Fruit fly (Drosophila melanogaster): ENCODE data around the gene TotB.

The TotB gene

DNA sequence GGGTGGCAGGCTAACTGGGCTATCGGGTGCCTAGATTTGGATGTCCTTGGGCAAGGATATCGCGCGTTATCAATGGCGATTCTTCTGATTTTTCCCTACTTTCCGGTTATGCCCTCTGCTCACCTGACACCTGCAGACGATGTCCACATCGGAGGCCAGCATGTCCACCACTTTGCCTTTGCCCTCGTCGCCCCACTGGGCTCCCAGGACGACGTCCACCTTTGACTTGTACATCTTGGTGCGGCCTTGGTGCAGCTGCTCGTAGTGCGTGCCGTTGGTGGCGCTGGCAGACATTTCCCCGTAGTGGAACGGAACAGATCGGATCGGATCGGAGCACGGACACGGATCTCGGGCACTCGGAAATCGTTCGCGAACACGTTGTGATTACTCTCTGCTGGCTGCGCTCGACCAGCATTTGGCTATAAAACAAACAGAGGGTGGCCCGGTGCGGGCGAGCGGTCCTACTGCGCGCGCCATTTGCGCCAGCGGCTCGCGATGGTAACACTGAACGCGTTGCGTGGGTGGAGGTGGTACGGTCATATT lies 43.5 kb upstream of the TotB start, which contains the start of gene Adss:
TSS of gene Adss (minus strand) at position 428 of the 543 bp plus-strand sequence.
- TF ChIP-seq Hnf4 (GFP tag; optimal IDR thresholded peaks at IDR 0.05) (no peak), Hr83 (GFP tag; optimal IDR thresholded peaks at IDR 0.05; ENCODE audit: poor library complexity, severe bottlenecking) (peak; percentile 59), fru (GFP tag; optimal IDR thresholded peaks at IDR 0.05) (peak; percentile 20), Jra (GFP tag; optimal IDR thresholded peaks at IDR 0.05) (no peak), HLH106 (tag; optimal IDR thresholded peaks at IDR 0.05) (peak; percentile 42), dl (GFP tag; optimal IDR thresholded peaks at IDR 0.05; ENCODE audit: insufficient read depth in 1 of 2, partially characterized antibody in 2 of 2) (peak in 1 of 2 experiments; percentile 1), Dif (GFP tag; optimal IDR thresholded peaks at IDR 0.05; ENCODE audit: partially characterized antibody) (peak; percentile 9), OdsH (GFP tag; optimal IDR thresholded peaks at IDR 0.05) (no peak), Mio (GFP tag; optimal IDR thresholded peaks at IDR 0.05) (no peak), Sp1 (GFP tag; optimal IDR thresholded peaks at IDR 0.05) (peak; percentile 41), Rel (GFP tag; optimal IDR thresholded peaks at IDR 0.05) (no peak), Rel (tag; optimal IDR thresholded peaks at IDR 0.05) (peak; percentile 55), h (GFP tag; optimal IDR thresholded peaks at IDR 0.05) (peak; percentile 14), foxo (GFP tag; optimal IDR thresholded peaks at IDR 0.05) (peak in 1 of 2 experiments; percentile 9), rgr (GFP tag; optimal IDR thresholded peaks at IDR 0.05) (peak; percentile 9)

- TF ChIP-seq usp (GFP tag; optimal IDR thresholded peaks at IDR 0.05) (no peak), tai (GFP tag; optimal IDR thresholded peaks at IDR 0.05) (no peak), sage (GFP tag; optimal IDR thresholded peaks at IDR 0.05) (peak; percentile 2)
Measured at dm6 chr3R:20830963-20831362, 42.8 kb upstream of the TotB start, which contains the start of gene CG31223. CG31223 (plus strand) TSS chr3R:20831127.

DNA sequence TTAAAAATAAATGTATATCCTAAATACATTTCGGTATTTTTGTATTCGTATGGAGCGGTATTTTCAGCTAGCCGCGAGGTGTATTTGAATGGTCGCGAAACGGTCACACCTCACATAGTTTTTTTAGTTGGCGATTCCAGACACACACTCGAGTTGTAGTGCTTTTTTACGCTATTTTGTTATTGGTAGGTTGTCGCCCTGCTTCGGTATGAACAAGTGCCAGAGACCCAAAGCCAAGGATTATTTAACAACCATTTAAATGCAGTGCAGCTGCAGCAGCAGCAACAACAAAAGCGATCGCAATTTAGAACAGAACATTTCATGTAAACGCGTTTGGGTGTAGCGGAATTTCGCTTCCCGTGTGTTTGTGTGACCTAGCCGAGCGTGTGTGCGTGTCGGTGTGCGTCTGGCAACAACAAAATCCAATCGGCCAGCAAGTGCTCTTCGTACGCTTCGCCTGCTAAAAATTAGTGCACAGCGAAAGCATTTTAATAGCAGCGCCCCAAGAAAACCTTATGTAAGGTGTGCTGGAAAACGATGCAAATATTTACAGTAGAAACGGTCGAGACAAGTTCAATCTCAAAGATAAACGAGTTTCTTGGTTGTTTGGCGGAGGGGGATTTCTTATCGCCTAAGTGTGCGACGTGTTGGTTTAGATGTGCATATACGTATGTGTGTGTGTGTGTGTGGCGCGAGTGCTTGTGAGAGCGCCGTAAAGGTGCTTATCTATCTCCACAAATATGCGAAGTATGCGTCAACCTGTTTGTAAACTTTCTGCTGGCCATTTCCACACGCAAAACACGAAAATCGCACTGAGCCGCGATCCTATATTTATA lies 40.8 kb upstream of the TotB start, which contains the start of gene Synd:
TSS of gene Synd (plus strand) at position 111 of the 836 bp plus-strand sequence.
- TF ChIP-seq dmrt93B (GFP tag; optimal IDR thresholded peaks at IDR 0.05) = no peak
- TF ChIP-seq fru (GFP tag; optimal IDR thresholded peaks at IDR 0.05) = peak; percentile 46
- peak; percentile 11 for TF ChIP-seq Dif (GFP tag; optimal IDR thresholded peaks at IDR 0.05; ENCODE audit: partially characterized antibody)
- no peak for TF ChIP-seq CG9705 (GFP tag; optimal IDR thresholded peaks at IDR 0.05)
- TF ChIP-seq Rel (GFP tag; optimal IDR thresholded peaks at IDR 0.05) = no peak
- TF ChIP-seq Rel (tag; optimal IDR thresholded peaks at IDR 0.05) = peak; percentile 78
- TF ChIP-seq sv (GFP tag; optimal IDR thresholded peaks at IDR 0.05) = no peak
- no peak for TF ChIP-seq GATAd (GFP tag; optimal IDR thresholded peaks at IDR 0.05)
- no peak for TF ChIP-seq dsf (GFP tag; optimal IDR thresholded peaks at IDR 0.05; ENCODE audit: borderline replicate concordance)
- TF ChIP-seq brk (GFP tag; optimal IDR thresholded peaks at IDR 0.05) = no peak
- no peak for TF ChIP-seq pan (optimal IDR thresholded peaks at IDR 0.05)
- TF ChIP-seq CG32264 (GFP tag; optimal IDR thresholded peaks at IDR 0.05) = no peak
- peak; percentile 50 for TF ChIP-seq Hr83 (GFP tag; optimal IDR thresholded peaks at IDR 0.05; ENCODE audit: poor library complexity, severe bottlenecking)
- TF ChIP-seq tai (GFP tag; optimal IDR thresholded peaks at IDR 0.05) = peak; percentile 17
- no peak for TF ChIP-seq Sp1 (GFP tag; optimal IDR thresholded peaks at IDR 0.05)
- peak; percentile 12 for TF ChIP-seq lola (GFP tag; optimal IDR thresholded peaks at IDR 0.05)
- TF ChIP-seq Abd-B (GFP tag; optimal IDR thresholded peaks at IDR 0.05) = peak; percentile 15
- TF ChIP-seq OdsH (GFP tag; optimal IDR thresholded peaks at IDR 0.05) = peak; percentile 26
- peak; percentile 30 for TF ChIP-seq br (GFP tag; optimal IDR thresholded peaks at IDR 0.05)
- TF ChIP-seq Hnf4 (GFP tag; optimal IDR thresholded peaks at IDR 0.05) = no peak
- TF ChIP-seq sage (GFP tag; optimal IDR thresholded peaks at IDR 0.05) = no peak
- peak in 1 of 2 experiments; percentile 55 for TF ChIP-seq foxo (GFP tag; optimal IDR thresholded peaks at IDR 0.05)
- no peak for TF ChIP-seq Myc (optimal IDR thresholded peaks at IDR 0.05)
- TF ChIP-seq N (GFP tag; optimal IDR thresholded peaks at IDR 0.05) = peak; percentile 57
- TF ChIP-seq Vsx2 (GFP tag; optimal IDR thresholded peaks at IDR 0.05; ENCODE audit: partially characterized antibody) = no peak
- peak; percentile 44 for TF ChIP-seq Dfd (GFP tag; optimal IDR thresholded peaks at IDR 0.05)
- TF ChIP-seq Mio (GFP tag; optimal IDR thresholded peaks at IDR 0.05) = no peak
- TF ChIP-seq Hr78 (GFP tag; optimal IDR thresholded peaks at IDR 0.05) = no peak
- TF ChIP-seq usp (GFP tag; optimal IDR thresholded peaks at IDR 0.05) = no peak
- no peak for TF ChIP-seq CrebA (GFP tag; optimal IDR thresholded peaks at IDR 0.05; ENCODE audit: borderline replicate concordance)
- TF ChIP-seq ey (GFP tag; optimal IDR thresholded peaks at IDR 0.05) = peak; percentile 44
- TF ChIP-seq dl (GFP tag; optimal IDR thresholded peaks at IDR 0.05; ENCODE audit: insufficient read depth in 1 of 2, partially characterized antibody in 2 of 2) = no peak
- TF ChIP-seq HLH106 (tag; optimal IDR thresholded peaks at IDR 0.05) = no peak
- TF ChIP-seq rgr (GFP tag; optimal IDR thresholded peaks at IDR 0.05) = peak; percentile 37
- TF ChIP-seq Jra (GFP tag; optimal IDR thresholded peaks at IDR 0.05) = no peak
- no peak for TF ChIP-seq psq (GFP tag; optimal IDR thresholded peaks at IDR 0.05)
- peak; percentile 71 for TF ChIP-seq h (GFP tag; optimal IDR thresholded peaks at IDR 0.05)
- TF ChIP-seq woc (GFP tag; optimal IDR thresholded peaks at IDR 0.05) = peak; percentile 2
- TF ChIP-seq jim (GFP tag; optimal IDR thresholded peaks at IDR 0.05) = no peak
